Worm (Caenorhabditis elegans): ENCODE results near the gene Y37A1A.4.

DNA sequence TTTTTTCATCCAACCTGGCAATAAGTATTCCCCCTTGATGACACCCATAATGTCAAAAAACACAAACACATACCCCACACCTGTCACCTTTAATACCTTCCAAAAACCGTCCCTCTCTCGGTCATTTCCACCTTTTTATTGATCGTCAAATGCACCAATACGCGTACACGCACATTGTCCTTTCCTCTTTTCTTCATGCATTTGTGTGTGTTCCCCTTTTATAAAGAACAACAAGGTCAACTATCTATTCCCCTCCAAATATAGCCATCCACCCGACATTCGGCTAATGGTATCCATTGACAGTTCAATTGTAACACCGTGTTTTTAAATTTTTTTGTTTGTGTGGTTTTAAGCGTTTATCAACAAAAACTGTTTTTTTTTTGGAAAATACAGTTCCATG lies 11.0 kb downstream of the Y37A1A.4 start:
- TF ChIP-seq fkh-10 (GFP tag; optimal IDR thresholded peaks at IDR 0.05) (no peak), ama-1 (optimal IDR thresholded peaks at IDR 0.05) (no peak), aly-2 (tag; optimal IDR thresholded peaks at IDR 0.05) (no peak), nhr-76 (tag; optimal IDR thresholded peaks at IDR 0.05) (no peak), unc-62 (GFP tag; optimal IDR thresholded peaks at IDR 0.05) (no peak), elt-3 (tag; optimal IDR thresholded peaks at IDR 0.05) (no peak), elt-2 (tag; optimal IDR thresholded peaks at IDR 0.05) (no peak), lin-35 (GFP tag; optimal IDR thresholded peaks at IDR 0.05) (no peak)

Data from whole organism, L1 larva.